Worm (Caenorhabditis elegans): ENCODE results near the gene C24D10.49.

- TF ChIP-seq Y22D7AL.16 (tag; optimal IDR thresholded peaks at IDR 0.05) (no peak), pat-9 (tag; optimal IDR thresholded peaks at IDR 0.05) (no peak), pqm-1 (tag; optimal IDR thresholded peaks at IDR 0.05) (no peak), pax-1 (tag; optimal IDR thresholded peaks at IDR 0.05) (no peak)
Measured at ce11 chrIV:5186480-5187205, 29.5 kb upstream of the C24D10.49 start, which contains the start of the genes W03F8.6 and mtrf-1L.
